Worm (Caenorhabditis elegans): ENCODE measurements around the gene clec-196.

Gene clec-196

DNA sequence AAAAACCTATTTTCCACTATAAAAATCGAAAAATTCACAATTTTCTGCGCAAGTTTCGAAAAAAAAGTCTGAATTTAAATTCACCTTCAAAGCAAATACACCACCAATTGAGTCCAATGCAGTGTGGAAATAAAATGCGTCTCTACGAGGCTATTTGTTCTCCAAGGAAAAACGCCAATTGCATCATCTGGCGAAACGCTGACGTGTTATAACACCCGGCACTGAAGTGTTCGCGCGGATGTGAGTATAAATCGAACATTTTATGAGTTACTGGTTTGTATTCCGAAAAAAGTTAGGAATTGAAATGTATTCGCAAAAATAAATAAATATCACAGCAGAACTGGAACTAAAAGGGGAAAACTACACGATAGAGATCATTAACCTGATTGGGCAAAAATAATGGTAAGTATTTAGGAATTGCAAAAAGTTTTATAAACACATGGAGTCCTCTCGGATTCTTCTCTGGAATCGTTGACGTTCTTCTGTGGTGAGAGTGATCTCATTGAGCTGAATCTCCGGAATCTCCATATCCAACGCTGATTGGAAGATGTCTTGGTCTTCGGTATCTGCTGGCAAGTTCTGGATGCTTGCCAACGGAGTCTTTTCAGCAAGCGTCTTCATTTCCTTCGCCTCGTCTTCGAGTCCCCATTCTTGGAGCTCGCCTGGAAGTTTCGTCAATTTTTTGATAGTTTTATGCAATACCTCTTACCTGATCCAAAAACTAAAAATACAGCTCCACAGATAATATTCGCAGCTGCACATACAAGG, 11.3 kb downstream of the clec-196 start, which contains the start of gene zipt-7.1:
TSS of gene zipt-7.1 (minus strand) at position 232 of the 768 bp plus-strand sequence.
- TF ChIP-seq ceh-2 (tag; optimal IDR thresholded peaks at IDR 0.05) (no peak), rnt-1 (tag; optimal IDR thresholded peaks at IDR 0.05) (no peak)

DNA sequence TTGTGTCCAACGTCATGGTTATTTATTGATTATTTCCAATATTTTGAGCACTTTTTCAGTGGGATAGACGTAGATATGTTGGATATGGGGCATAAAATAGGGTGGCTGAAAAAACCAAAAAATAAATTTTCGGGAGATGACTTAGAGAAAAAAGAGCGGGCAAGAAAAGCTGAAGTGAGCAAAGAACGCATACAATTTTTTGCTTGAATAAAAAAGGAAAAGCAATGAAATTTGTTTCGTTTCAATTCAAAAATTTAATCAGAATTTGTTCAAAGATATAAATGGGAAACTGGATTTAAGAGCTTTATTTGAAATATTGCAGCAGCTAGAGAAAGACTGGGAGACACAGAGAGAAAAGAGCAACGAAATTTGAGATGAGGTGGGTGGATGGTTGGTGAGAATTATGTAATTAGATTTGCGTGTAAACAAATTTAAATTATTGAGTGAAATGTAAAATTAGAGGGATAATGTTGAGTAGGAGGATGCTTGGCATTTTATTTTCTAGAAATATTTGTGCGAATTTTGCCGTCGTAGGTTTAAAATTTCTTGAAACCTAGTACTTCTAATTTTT, 15.0 kb downstream of the clec-196 start, which contains the start of the genes T28F3.11 and slc-17.4:
TSS of gene T28F3.11 (minus strand) at position 51 of the 571 bp plus-strand sequence.
TSS of gene slc-17.4 (minus strand) at position 105 of the 571 bp plus-strand sequence.
- TF ChIP-seq unc-42 (tag; optimal IDR thresholded peaks at IDR 0.05) = peak; percentile 72
- TF ChIP-seq dve-1 (tag; optimal IDR thresholded peaks at IDR 0.05) = no peak

DNA sequence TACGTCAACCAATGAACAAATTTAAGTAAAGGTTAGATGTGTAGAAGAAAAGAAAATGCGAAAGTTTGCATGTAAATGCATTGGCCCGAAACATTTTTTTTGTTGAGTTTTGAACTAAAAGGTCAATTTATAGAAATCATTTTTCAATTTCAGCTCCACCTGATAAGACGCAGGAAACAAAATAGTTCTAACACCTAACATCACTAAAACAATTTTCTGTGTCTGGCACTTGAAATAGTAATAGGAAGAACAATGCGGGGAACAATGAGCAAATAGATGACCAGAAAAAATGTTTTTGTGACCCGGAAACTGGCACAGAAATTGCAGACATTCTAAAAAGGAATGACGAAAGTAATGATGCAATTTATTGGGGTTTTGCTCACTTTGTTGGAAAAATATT, 15.6 kb downstream of the clec-196 start:
- no peak for TF ChIP-seq ceh-6 (GFP tag; optimal IDR thresholded peaks at IDR 0.05)
- TF ChIP-seq pat-9 (tag; optimal IDR thresholded peaks at IDR 0.05) = no peak
- TF ChIP-seq fkh-10 (GFP tag; optimal IDR thresholded peaks at IDR 0.05) = no peak
- TF ChIP-seq ceh-18 (tag; optimal IDR thresholded peaks at IDR 0.05) = no peak

DNA sequence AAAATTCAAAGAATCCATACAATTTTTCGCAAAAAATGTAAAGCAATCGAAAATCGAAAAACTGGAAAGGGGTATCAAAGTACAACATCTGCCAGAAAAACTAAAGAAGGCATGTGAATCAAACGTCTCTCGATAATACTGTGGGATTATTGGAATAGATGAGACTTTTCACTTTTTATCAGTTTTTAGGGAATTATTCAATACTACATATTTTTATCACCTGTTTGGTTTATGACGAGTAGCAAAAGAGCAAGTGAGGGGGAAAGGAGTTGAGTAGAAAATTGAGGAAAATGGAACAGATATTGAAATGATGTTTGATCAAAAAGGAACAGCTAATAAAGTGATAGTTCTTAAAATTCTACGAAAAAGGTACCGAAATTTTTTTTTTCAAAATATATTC, 16.3 kb downstream of the clec-196 start:
- TF ChIP-seq ceh-19 (GFP tag; optimal IDR thresholded peaks at IDR 0.05) = no peak
- no peak for TF ChIP-seq pha-4 (tag; optimal IDR thresholded peaks at IDR 0.05)
- TF ChIP-seq ceh-22 (tag; optimal IDR thresholded peaks at IDR 0.05) = no peak
- TF ChIP-seq ceh-14 (tag; optimal IDR thresholded peaks at IDR 0.05) = no peak

DNA sequence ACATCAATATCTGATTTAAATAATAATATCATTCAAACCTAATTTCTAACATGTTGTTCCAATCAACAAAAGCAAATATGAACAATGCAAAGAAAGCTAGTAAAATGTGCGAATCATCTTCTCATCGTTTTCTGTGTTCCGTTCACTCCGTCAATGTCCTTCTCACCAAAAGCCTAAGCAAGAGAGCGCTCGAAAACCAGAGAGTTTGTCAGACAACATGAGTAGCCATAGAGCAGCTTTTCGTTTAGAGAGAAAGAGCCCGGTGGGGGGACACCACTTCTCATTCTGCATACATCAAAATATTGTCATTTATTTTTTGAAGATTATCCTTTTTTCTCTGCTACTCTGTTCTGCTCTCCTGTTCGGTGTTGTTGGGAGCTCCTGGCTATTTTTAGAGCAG, 16.9 kb downstream of the clec-196 start:
- TF ChIP-seq unc-55 (GFP tag; optimal IDR thresholded peaks at IDR 0.05) (peak; percentile 18), hlh-13 (GFP tag; optimal IDR thresholded peaks at IDR 0.05) (no peak), eyg-1 (tag; optimal IDR thresholded peaks at IDR 0.05) (no peak), ref-2 (tag; optimal IDR thresholded peaks at IDR 0.05) (no peak)

DNA sequence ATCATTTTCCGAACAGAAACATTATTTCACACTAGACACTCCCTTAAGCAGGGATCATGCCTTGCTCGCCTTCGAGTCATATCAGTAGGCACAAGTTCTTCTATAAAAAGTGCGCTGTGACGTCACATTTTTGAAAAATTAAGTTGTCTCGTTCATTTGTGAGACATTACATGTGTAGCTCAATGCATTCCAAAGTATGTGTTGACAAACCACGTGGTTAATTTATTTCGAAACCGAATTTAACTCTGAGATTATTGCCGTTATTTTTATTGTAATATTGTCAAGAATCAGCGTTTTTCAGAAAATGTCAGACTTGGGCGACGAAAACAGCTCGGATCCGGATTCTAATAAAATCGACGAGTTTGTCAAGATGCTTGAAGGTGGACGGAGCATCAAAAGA, 17.7 kb downstream of the clec-196 start, which contains the start of gene T28F3.5:
TSS of gene T28F3.5 (plus strand) at position 301 of the 400 bp plus-strand sequence.
- TF ChIP-seq pat-9 (tag; optimal IDR thresholded peaks at IDR 0.05) (no peak), C08G9.2 (tag; optimal IDR thresholded peaks at IDR 0.05) (no peak), K09A11.1 (tag; optimal IDR thresholded peaks at IDR 0.05; ENCODE audit: insufficient read depth) (no peak), ets-4 (tag; optimal IDR thresholded peaks at IDR 0.05) (no peak), syd-9 (tag; optimal IDR thresholded peaks at IDR 0.05) (no peak), fax-1 (tag; optimal IDR thresholded peaks at IDR 0.05) (no peak), Y22D7AL.16 (tag; optimal IDR thresholded peaks at IDR 0.05) (no peak), C38D4.7 (GFP tag; optimal IDR thresholded peaks at IDR 0.05) (no peak), ceh-2 (tag; optimal IDR thresholded peaks at IDR 0.05) (no peak), nhr-11 (tag; optimal IDR thresholded peaks at IDR 0.05) (no peak), dve-1 (tag; optimal IDR thresholded peaks at IDR 0.05) (no peak), ceh-30 (tag; optimal IDR thresholded peaks at IDR 0.05) (no peak)

DNA sequence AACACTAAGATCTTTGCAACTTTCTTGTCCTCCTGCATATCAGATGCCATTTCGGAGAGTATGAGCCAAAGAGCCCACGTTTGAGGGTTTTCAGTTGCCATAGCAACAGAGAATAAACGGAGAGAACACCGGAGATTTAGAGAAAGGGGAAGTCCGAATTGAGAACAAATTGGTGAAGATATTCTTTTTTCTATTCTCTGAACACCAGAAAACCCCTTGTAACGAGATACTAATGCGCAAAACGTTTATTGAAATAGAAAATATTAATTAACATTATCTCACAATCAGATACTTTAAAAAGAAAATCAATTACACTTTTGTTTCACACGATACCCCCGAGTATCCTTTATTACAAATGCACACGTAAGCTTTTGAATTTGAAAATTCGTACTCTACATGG, 25.2 kb downstream of the clec-196 start, which contains the start of gene ifta-2:
TSS of gene ifta-2 (minus strand) at position 101 of the 400 bp plus-strand sequence.
- no peak for TF ChIP-seq fkh-10 (GFP tag; optimal IDR thresholded peaks at IDR 0.05)
- TF ChIP-seq lin-11 (tag; optimal IDR thresholded peaks at IDR 0.05) = no peak
